Fruit fly (Drosophila melanogaster) whole organism, embryonic: Measurements from ENCODE around the gene Cyp4d14.

Experiments
- CG11398 ChIP-seq: fragments of 200-800 bp; sonication (Bioruptor generic); optimal IDR thresholded peaks from 2 replicates; lab custom pipeline; 2016; ENCODE audit warnings: missing biosample characterization, missing genetic modification characterization
- psq ChIP-seq: fragments of 200-800 bp; sonication (Bioruptor generic); optimal IDR thresholded peaks from 2 replicates; lab custom pipeline; 2017; ENCODE audit warnings: missing biosample characterization, missing genetic modification characterization

dm6 chrX:2145114-2145513 lies 30.0 kb downstream of the Cyp4d14 start, which contains the start of gene Pgd:
- TF ChIP-seq CG11398 (GFP tag; lab: Kevin White, UChicago): no peak
- TF ChIP-seq psq (GFP tag; lab: Kevin White, UChicago): no peak
